Fruit fly (Drosophila melanogaster) whole organism, embryonic: ENCODE measurements around the gene CG2059.

Experiments used
- Adf1 ChIP-seq: fragments of 200-800 bp; sonication (Bioruptor generic); IDR thresholded peaks from 2 replicates; pipeline ENCODE4 v1.3.6; 2022; ENCODE audit warnings: missing biosample characterization, missing genetic modification characterization
- Aef1 ChIP-seq: fragments of 200-800 bp; sonication (Bioruptor generic); IDR thresholded peaks from 3 replicates; pipeline ENCODE4 v1.3.6; 2022; ENCODE audit warnings: missing biosample characterization, missing genetic modification characterization
- B-H1 ChIP-seq: fragments of 200-800 bp; sonication (Bioruptor generic); IDR thresholded peaks from 3 replicates; pipeline ENCODE4 v1.3.6; 2022; ENCODE audit warnings: missing biosample characterization, missing genetic modification characterization
- Bteb2 ChIP-seq: fragments of 200-800 bp; sonication (Bioruptor generic); optimal IDR thresholded peaks from 2 replicates; lab custom pipeline; 2016; ENCODE audit warnings: missing biosample characterization, missing genetic modification characterization
- C15 ChIP-seq: fragments of 200-800 bp; sonication (Bioruptor generic); IDR thresholded peaks from 3 replicates; pipeline ENCODE4 v1.3.6; 2022; ENCODE audit warnings: missing biosample characterization, missing genetic modification characterization
- CG10462 ChIP-seq: fragments of 200-800 bp; sonication (Bioruptor generic); optimal IDR thresholded peaks from 2 replicates; lab custom pipeline; 2016; ENCODE audit warnings: missing biosample characterization, missing genetic modification characterization
- CG11247 ChIP-seq: fragments of 200-800 bp; sonication (Bioruptor generic); IDR thresholded peaks from 2 replicates; pipeline ENCODE4 v1.3.6; 2022; ENCODE audit warnings: missing biosample characterization, missing genetic modification characterization
- CG12071 ChIP-seq: fragments of 200-800 bp; sonication (Bioruptor generic); optimal IDR thresholded peaks from 3 replicates; lab custom pipeline; 2018; ENCODE audit warnings: missing biosample characterization, mild to moderate bottlenecking, missing genetic modification characterization
- CG12744 ChIP-seq: fragments of 200-800 bp; sonication (Bioruptor generic); optimal IDR thresholded peaks from 2 replicates; lab custom pipeline; 2016; ENCODE audit warnings: missing biosample characterization, missing genetic modification characterization
- CG17186 ChIP-seq: fragments of 200-800 bp; sonication (Bioruptor generic); optimal IDR thresholded peaks from 3 replicates; lab custom pipeline; 2017; ENCODE audit warnings: missing biosample characterization, missing genetic modification reagents, missing genetic modification characterization
- CG1832 ChIP-seq: fragments of 200-800 bp; sonication (Bioruptor generic); optimal IDR thresholded peaks from 2 replicates; lab custom pipeline; 2017; ENCODE audit warnings: missing biosample characterization, mild to moderate bottlenecking, missing genetic modification characterization, inconsistent platforms
- CG18476 ChIP-seq: fragments of 200-800 bp; sonication (Bioruptor generic); optimal IDR thresholded peaks from 2 replicates; lab custom pipeline; 2016; ENCODE audit warnings: missing biosample characterization, mild to moderate bottlenecking, missing genetic modification characterization
- CG33213 ChIP-seq: fragments of 200-800 bp; sonication (Bioruptor generic); optimal IDR thresholded peaks from 3 replicates; lab custom pipeline; 2016; ENCODE audit warnings: missing biosample characterization, missing genetic modification characterization
- CG6854 ChIP-seq: fragments of 200-800 bp; sonication (Bioruptor generic); optimal IDR thresholded peaks from 3 replicates; lab custom pipeline; 2017; ENCODE audit warnings: missing biosample characterization, mild to moderate bottlenecking, missing genetic modification characterization
- CG7556 ChIP-seq: fragments of 200-800 bp; sonication (Bioruptor generic); optimal IDR thresholded peaks from 2 replicates; lab custom pipeline; 2017; ENCODE audit warnings: missing biosample characterization, mild to moderate bottlenecking, missing genetic modification characterization
- CG8765 ChIP-seq: fragments of 200-800 bp; sonication (Bioruptor generic); IDR thresholded peaks from 2 replicates; pipeline ENCODE4 v1.3.6; 2022; ENCODE audit warnings: missing biosample characterization, missing genetic modification characterization
- CG9609 ChIP-seq: fragments of 200-800 bp; sonication (Bioruptor generic); optimal IDR thresholded peaks from 3 replicates; lab custom pipeline; 2016; ENCODE audit warnings: missing biosample characterization, missing genetic modification characterization
- Chrac-16 ChIP-seq: fragments of 200-800 bp; sonication (Bioruptor generic); optimal IDR thresholded peaks from 3 replicates; lab custom pipeline; 2016; ENCODE audit warnings: missing biosample characterization, missing genetic modification characterization
- Doc2 ChIP-seq: fragments of 200-800 bp; sonication (Bioruptor generic); IDR thresholded peaks from 2 replicates; pipeline ENCODE4 v1.3.6; 2022; ENCODE audit warnings: missing biosample characterization, missing genetic modification characterization
- E2f1 ChIP-seq: fragments of 200-800 bp; sonication (Bioruptor generic); IDR thresholded peaks from 2 replicates; pipeline ENCODE4 v1.3.6; 2022; ENCODE audit warnings: missing biosample characterization, missing genetic modification characterization
- Fer2 ChIP-seq: fragments of 200-800 bp; sonication (Bioruptor generic); optimal IDR thresholded peaks from 2 replicates; lab custom pipeline; 2018; ENCODE audit warnings: missing biosample characterization, mild to moderate bottlenecking, missing genetic modification characterization, moderate library complexity
- Hey ChIP-seq: fragments of 200-800 bp; sonication (Bioruptor generic); optimal IDR thresholded peaks from 3 replicates; lab custom pipeline; 2018; ENCODE audit warnings: missing biosample characterization, mild to moderate bottlenecking, missing genetic modification characterization
- Kr ChIP-seq: fragments of 200-800 bp; sonication (Bioruptor generic); optimal IDR thresholded peaks from 2 replicates; lab custom pipeline; 2017; ENCODE audit warnings: missing biosample characterization, mild to moderate bottlenecking, missing genetic modification characterization
- Mad ChIP-seq: fragments of 200-800 bp; sonication (Bioruptor generic); optimal IDR thresholded peaks from 2 replicates; lab custom pipeline; 2016; ENCODE audit warnings: missing biosample characterization, missing genetic modification characterization
- Nf-YC ChIP-seq: fragments of 200-800 bp; optimal IDR thresholded peaks from 3 replicates; lab custom pipeline; 2019; ENCODE audit warnings: missing biosample characterization, mild to moderate bottlenecking, missing genetic modification characterization, moderate library complexity
- Scr ChIP-seq: fragments of 200-800 bp; sonication (Bioruptor generic); IDR thresholded peaks from 2 replicates; pipeline ENCODE4 v1.3.6; 2022; ENCODE audit warnings: missing biosample characterization, missing genetic modification characterization; ENCODE audit not compliant: partially characterized antibody
- Sry-δ ChIP-seq: fragments of 200-800 bp; sonication (Bioruptor generic); optimal IDR thresholded peaks from 2 replicates; lab custom pipeline; 2016; ENCODE audit warnings: missing biosample characterization, missing genetic modification characterization
- bsh ChIP-seq, 2 experiments: fragments of 200-800 bp; sonication (Bioruptor generic); optimal IDR thresholded peaks; 2 replicates each; lab custom pipeline; 2017 to 2018; ENCODE audit warnings: mild to moderate bottlenecking in 2 of 2, missing biosample characterization in 2 of 2, missing genetic modification characterization in 2 of 2, moderate library complexity in 1 of 2
- cato ChIP-seq: fragments of 200-800 bp; sonication (Bioruptor generic); optimal IDR thresholded peaks from 2 replicates; lab custom pipeline; 2016; ENCODE audit warnings: missing biosample characterization, missing genetic modification characterization, borderline replicate concordance
- corto ChIP-seq: fragments of 200-800 bp; sonication (Bioruptor generic); optimal IDR thresholded peaks from 2 replicates; lab custom pipeline; 2016; ENCODE audit warnings: missing biosample characterization, mild to moderate bottlenecking, missing genetic modification characterization, moderate library complexity
- crp ChIP-seq, 2 experiments: fragments of 200-800 bp; sonication (Bioruptor generic); optimal IDR thresholded peaks; 2 replicates in 1 of 2; 3 replicates in 1 of 2; lab custom pipeline; 2017; ENCODE audit warnings: missing biosample characterization in 2 of 2, missing genetic modification characterization in 2 of 2, mild to moderate bottlenecking in 1 of 2, moderate library complexity in 1 of 2
- dati ChIP-seq: fragments of 200-800 bp; sonication (Bioruptor generic); IDR thresholded peaks from 2 replicates; pipeline ENCODE4 v1.3.6; 2022; ENCODE audit warnings: missing biosample characterization, missing genetic modification characterization
- dimm ChIP-seq: fragments of 200-800 bp; sonication (Bioruptor generic); IDR thresholded peaks from 2 replicates; pipeline ENCODE4 v1.3.6; 2022; ENCODE audit warnings: missing biosample characterization, missing genetic modification characterization
- dmrt99B ChIP-seq: fragments of 200-800 bp; sonication (Bioruptor generic); optimal IDR thresholded peaks from 2 replicates; lab custom pipeline; 2018; ENCODE audit warnings: missing biosample characterization, mild to moderate bottlenecking, missing genetic modification characterization, moderate library complexity
- grau ChIP-seq: fragments of 200-800 bp; optimal IDR thresholded peaks from 3 replicates; lab custom pipeline; 2019; ENCODE audit warnings: missing biosample characterization, mild to moderate bottlenecking, missing genetic modification characterization, moderate library complexity
- grn ChIP-seq: fragments of 200-800 bp; sonication (Bioruptor generic); optimal IDR thresholded peaks from 3 replicates; lab custom pipeline; 2017; ENCODE audit warnings: missing biosample characterization, missing genetic modification characterization
- gt ChIP-seq: fragments of 200-800 bp; sonication (Bioruptor generic); IDR thresholded peaks from 2 replicates; pipeline ENCODE4 v1.3.6; 2022; ENCODE audit warnings: missing biosample characterization, missing genetic modification characterization
- lov ChIP-seq, 2 experiments: fragments of 200-800 bp in 1 of 2; fragments of >200 bp in 1 of 2; sonication (Bioruptor generic) in 1 of 2; IDR thresholded peaks in 1 of 2; optimal IDR thresholded peaks in 1 of 2; 2 replicates in 1 of 2; 3 replicates in 1 of 2; pipeline versions ENCODE4 v1.3.6 to Lab custom; 2017 to 2022; ENCODE audit warnings: missing biosample characterization in 1 of 2, missing genetic modification characterization in 1 of 2
- maf-S ChIP-seq: fragments of 200-800 bp; sonication (Bioruptor generic); optimal IDR thresholded peaks from 2 replicates; lab custom pipeline; 2016; ENCODE audit warnings: missing biosample characterization, missing genetic modification characterization
- mirr ChIP-seq: fragments of 200-800 bp; sonication (Bioruptor generic); optimal IDR thresholded peaks from 3 replicates; lab custom pipeline; 2018; ENCODE audit warnings: missing biosample characterization, mild to moderate bottlenecking, missing genetic modification characterization
- nerfin-2 ChIP-seq: fragments of 200-800 bp; sonication (Bioruptor generic); IDR thresholded peaks from 2 replicates; pipeline ENCODE4 v1.3.6; 2022; ENCODE audit warnings: missing biosample characterization, missing genetic modification characterization; ENCODE audit not compliant: partially characterized antibody
- pnt ChIP-seq: fragments of 200-800 bp; sonication (Bioruptor generic); optimal IDR thresholded peaks from 3 replicates; lab custom pipeline; 2016; ENCODE audit warnings: missing biosample characterization, missing genetic modification characterization
- pzg ChIP-seq: fragments of 200-800 bp; sonication (Bioruptor generic); optimal IDR thresholded peaks from 3 replicates; lab custom pipeline; 2018; ENCODE audit warnings: missing biosample characterization, mild to moderate bottlenecking, missing genetic modification characterization, moderate library complexity
- row ChIP-seq: fragments of 200-800 bp; sonication (Bioruptor generic); IDR thresholded peaks from 3 replicates; pipeline ENCODE4 v1.3.6; 2022; ENCODE audit warnings: missing biosample characterization, missing genetic modification characterization
- run ChIP-seq: fragments of 200-800 bp; sonication (Bioruptor generic); optimal IDR thresholded peaks from 3 replicates; lab custom pipeline; 2018; ENCODE audit warnings: missing biosample characterization, mild to moderate bottlenecking, missing genetic modification characterization
- slou ChIP-seq: fragments of 200-800 bp; sonication (Bioruptor generic); optimal IDR thresholded peaks from 3 replicates; lab custom pipeline; 2016; ENCODE audit warnings: missing biosample characterization, missing genetic modification characterization
- sug ChIP-seq: fragments of 200-800 bp; optimal IDR thresholded peaks from 2 replicates; lab custom pipeline; 2019; ENCODE audit warnings: missing biosample characterization, mild to moderate bottlenecking, missing genetic modification characterization, moderate library complexity
- vnd ChIP-seq: fragments of 200-800 bp; sonication (Bioruptor generic); IDR thresholded peaks from 3 replicates; pipeline ENCODE4 v1.3.6; 2022; ENCODE audit warnings: missing biosample characterization, missing genetic modification characterization; ENCODE audit not compliant: partially characterized antibody

CG2059 gene

DNA sequence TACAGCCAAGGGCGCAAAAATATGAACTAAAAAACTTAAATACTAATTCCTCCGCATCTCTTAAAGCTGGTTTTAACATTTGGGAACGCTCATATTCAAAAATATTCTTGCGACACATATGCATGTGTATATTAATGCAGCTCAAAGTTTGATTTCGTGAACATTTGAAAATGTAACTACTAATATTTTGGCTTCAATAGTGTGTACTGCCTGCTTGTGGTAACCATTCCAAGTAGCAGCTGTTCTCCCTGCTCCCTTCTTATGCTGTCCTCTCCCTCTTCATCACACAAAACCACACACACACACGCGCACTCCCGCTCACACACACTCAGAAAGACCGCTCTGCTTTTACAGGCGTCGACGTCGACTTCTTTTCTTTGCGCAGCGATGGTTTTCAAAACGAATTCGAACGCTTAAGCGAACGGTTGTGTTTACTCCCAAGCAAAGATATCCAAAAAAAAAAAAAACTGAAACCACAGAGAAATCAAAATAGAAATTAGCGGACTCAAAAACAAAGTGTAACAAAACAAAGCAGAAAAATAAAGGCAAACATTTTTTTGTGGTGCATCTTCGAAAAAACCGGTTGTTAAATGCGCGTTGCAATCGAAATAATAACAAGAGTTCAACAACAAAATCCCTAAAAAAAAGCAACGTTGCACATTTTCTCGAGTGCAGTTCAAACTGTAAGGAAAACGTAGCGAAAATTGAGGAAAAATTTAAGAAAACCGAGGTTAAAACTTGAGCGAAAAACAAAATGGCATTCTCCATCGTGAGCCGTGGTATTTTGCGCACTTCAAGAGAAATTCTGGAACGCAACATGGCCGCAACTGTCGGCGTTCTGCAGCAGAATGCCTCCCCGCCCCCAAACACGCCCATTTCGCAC is 51.0 kb downstream of the CG2059 start, which contains the start of gene CBP (continued):
- TF ChIP-seq grau (tag; lab: Kevin White, UChicago) (peak; percentile 97), CG17186 (GFP tag; lab: Kevin White, UChicago) (peak; percentile 92), Nf-YC (tag; lab: Kevin White, UChicago) (peak; percentile 87), dmrt99B (tag; lab: Kevin White, UChicago) (peak; percentile 99), E2f1 (GFP tag; lab: Robert Waterston, UW) (peak; percentile 95), slou (GFP tag; lab: Kevin White, UChicago) (peak; percentile 92), Sry-δ (GFP tag; lab: Kevin White, UChicago) (peak; percentile 67), Fer2 (peak; percentile 90), Hey (tag; lab: Kevin White, UChicago) (peak; percentile 85), CG12071 (peak; percentile 98), CG12744 (peak; percentile 94), crp (GFP tag; optimal IDR thresholded peaks at IDR 0.05; lab: Kevin White, UChicago) (peak; percentile 23 to 77), maf-S (GFP tag; lab: Kevin White, UChicago) (peak; percentile 96), CG11247 (GFP tag; lab: Robert Waterston, UW) (peak; percentile 91), CG6854 (GFP tag; lab: Kevin White, UChicago) (peak; percentile 96), Doc2 (GFP tag; lab: Robert Waterston, UW) (peak; percentile 29; the same call in 1 of the 2 replicates), run (tag; lab: Kevin White, UChicago) (peak; percentile 97), CG10462 (GFP tag; lab: Kevin White, UChicago) (peak; percentile 97), CG18476 (peak; percentile 97), CG9609 (GFP tag; lab: Kevin White, UChicago) (peak; percentile 97), CG33213 (peak; percentile 97), gt (GFP tag; lab: Robert Waterston, UW) (peak; percentile 87), Chrac-16 (GFP tag; lab: Kevin White, UChicago) (peak; percentile 97), sug (tag; lab: Kevin White, UChicago) (peak; percentile 94), Kr (GFP tag; lab: Kevin White, UChicago) (peak; percentile 95), lov (optimal IDR thresholded peaks at IDR 0.05; lab: Kevin White, UChicago) (no peak), lov (GFP tag; IDR thresholded peaks at IDR 0.05; lab: Robert Waterston, UW) (peak; percentile 94), vnd (GFP tag; lab: Robert Waterston, UW) (no peak), dati (peak; percentile 88), CG7556 (GFP tag; lab: Kevin White, UChicago) (peak; percentile 98), B-H1 (GFP tag; lab: Robert Waterston, UW) (peak; percentile 94), Scr (GFP tag; lab: Robert Waterston, UW) (no peak), dimm (peak; percentile 82), bsh (GFP tag; optimal IDR thresholded peaks at IDR 0.05; lab: Kevin White, UChicago) (peak; percentile 95 to 99), grn (GFP tag; lab: Kevin White, UChicago) (peak; percentile 72), CG8765 (GFP tag; lab: Robert Waterston, UW) (peak; percentile 95), Adf1 (GFP tag; lab: Robert Waterston, UW) (peak; percentile 91), cato (GFP tag; lab: Kevin White, UChicago) (peak; percentile 96), Aef1 (GFP tag; lab: Robert Waterston, UW) (peak; percentile 92), nerfin-2 (GFP tag; lab: Robert Waterston, UW) (no peak), CG1832 (GFP tag; lab: Kevin White, UChicago) (no peak), corto (GFP tag; lab: Kevin White, UChicago) (peak; percentile 75), Bteb2 (GFP tag; lab: Kevin White, UChicago) (peak; percentile 94), pnt (GFP tag; lab: Kevin White, UChicago) (peak; percentile 97), row (GFP tag; lab: Robert Waterston, UW) (peak; percentile 95), pzg (GFP tag; lab: Kevin White, UChicago) (peak; percentile 19), C15 (GFP tag; lab: Robert Waterston, UW) (peak; percentile 81; the same call in 2 of the 3 replicates), Mad (GFP tag; lab: Kevin White, UChicago) (peak; percentile 96), mirr (GFP tag; lab: Kevin White, UChicago) (peak; percentile 92)
